Worm (Caenorhabditis elegans) whole organism, L4 larva: ENCODE data around the gene mau-8.

Source experiments
- T20F7.1 ChIP-seq: fragments of 200-800 bp; sonication (Bioruptor generic); optimal IDR thresholded peaks from 2 replicates; lab custom pipeline; 2018; ENCODE audit warnings: mild to moderate bottlenecking, missing genetic modification characterization, missing compliant biosample characterization
- Y105C5A.15 ChIP-seq: fragments of 200-800 bp; sonication (Bioruptor generic); IDR thresholded peaks from 2 replicates; pipeline ENCODE4 v1.3.6; 2022; ENCODE audit warnings: missing genetic modification characterization, missing compliant biosample characterization
- Y48G9A.11 ChIP-seq: fragments of 200-800 bp; sonication (Bioruptor generic); IDR thresholded peaks from 2 replicates; pipeline ENCODE4 v1.3.6; 2022; ENCODE audit warnings: missing genetic modification reagents, missing genetic modification characterization, missing compliant biosample characterization
- Y75B8A.6 ChIP-seq: fragments of 200-800 bp; sonication (Bioruptor generic); IDR thresholded peaks from 2 replicates; pipeline ENCODE4 v1.3.6; 2022; ENCODE audit warnings: missing genetic modification reagents, missing genetic modification characterization, missing compliant biosample characterization
- aha-1 ChIP-seq: fragments of 150-350 bp; peaks from one replicate; lab custom pipeline; 2014; ENCODE audit warnings: missing biosample characterization, missing genetic modification characterization
- aly-2 ChIP-seq: sonication (generic microtip); optimal IDR thresholded peaks from 2 replicates; lab custom pipeline; 2018; ENCODE audit warnings: missing biosample characterization, missing genetic modification characterization
- attf-4 ChIP-seq: sonication (generic microtip); optimal IDR thresholded peaks from 3 replicates; lab custom pipeline; 2017; ENCODE audit warnings: missing biosample characterization, missing genetic modification characterization
- ceh-20 ChIP-seq: fragments of 200-800 bp; sonication (Bioruptor generic); IDR thresholded peaks from 2 replicates; pipeline ENCODE4 v1.3.6; 2022; ENCODE audit warnings: missing genetic modification reagents, missing genetic modification characterization, missing compliant biosample characterization
- ceh-32 ChIP-seq: sonication (generic microtip); optimal IDR thresholded peaks from 2 replicates; lab custom pipeline; 2016; ENCODE audit warnings: mild to moderate bottlenecking, missing genetic modification characterization, missing compliant biosample characterization; ENCODE audit not compliant: poor library complexity
- ceh-44 ChIP-seq: fragments of 200-800 bp; sonication (Bioruptor generic); IDR thresholded peaks from 2 replicates; pipeline ENCODE4 v1.3.6; 2022; ENCODE audit warnings: missing genetic modification reagents, missing genetic modification characterization, missing compliant biosample characterization
- ceh-62 ChIP-seq: sonication (generic microtip); optimal IDR thresholded peaks from 2 replicates; lab custom pipeline; 2017; ENCODE audit warnings: missing biosample characterization, missing genetic modification characterization
- ctbp-1 ChIP-seq: fragments of 200-800 bp; sonication (Bioruptor generic); IDR thresholded peaks from 2 replicates; pipeline ENCODE4 v1.3.6; 2022; ENCODE audit warnings: missing genetic modification reagents, missing genetic modification characterization, missing compliant biosample characterization
- daf-12 ChIP-seq: fragments of 150-350 bp; optimal IDR thresholded peaks from 2 replicates; lab custom pipeline; 2014; ENCODE audit warnings: missing biosample characterization, missing genetic modification reagents, missing genetic modification characterization
- daf-19 ChIP-seq: fragments of 200-800 bp; sonication (Bioruptor generic); conservative IDR thresholded peaks from 2 replicates; pipeline ENCODE4 v1.3.6; 2022; ENCODE audit warnings: missing genetic modification characterization, missing compliant biosample characterization
- daf-8 ChIP-seq: fragments of 200-800 bp; sonication (Bioruptor generic); IDR thresholded peaks from 2 replicates; pipeline ENCODE4 v1.3.6; 2022; ENCODE audit warnings: missing genetic modification characterization, missing compliant biosample characterization
- dmd-6 ChIP-seq: fragments of 200-800 bp; sonication (Bioruptor generic); IDR thresholded peaks from 2 replicates; pipeline ENCODE4 v1.3.6; 2022; ENCODE audit warnings: missing genetic modification reagents, missing genetic modification characterization, missing compliant biosample characterization
- dmd-8 ChIP-seq: fragments of 200-800 bp; sonication (Bioruptor generic); IDR thresholded peaks from 2 replicates; pipeline ENCODE4 v1.3.6; 2022; ENCODE audit warnings: missing genetic modification characterization, missing compliant biosample characterization
- dpl-1 ChIP-seq: fragments of 150-350 bp; optimal IDR thresholded peaks from 2 replicates; lab custom pipeline; 2014; ENCODE audit warnings: missing biosample characterization, missing genetic modification reagents, missing genetic modification characterization
- dve-1 ChIP-seq: sonication (generic microtip); optimal IDR thresholded peaks from 2 replicates; lab custom pipeline; 2017; ENCODE audit warnings: antibody characterized with exemption, mild to moderate bottlenecking, missing genetic modification characterization, missing compliant biosample characterization; ENCODE audit not compliant: insufficient read depth
- egl-43 ChIP-seq: fragments of 200-800 bp; sonication (Bioruptor generic); IDR thresholded peaks from 2 replicates; pipeline ENCODE4 v1.3.6; 2022; ENCODE audit warnings: missing genetic modification reagents, missing genetic modification characterization, missing compliant biosample characterization
- gei-8 ChIP-seq: fragments of 200-800 bp; sonication (Bioruptor generic); optimal IDR thresholded peaks from 2 replicates; lab custom pipeline; 2018; ENCODE audit warnings: mild to moderate bottlenecking, missing genetic modification characterization, missing compliant biosample characterization
- hif-1 ChIP-seq, 2 experiments: sonication (generic microtip); optimal IDR thresholded peaks; 2 replicates each; lab custom pipeline; 2016 to 2017; ENCODE audit warnings: missing compliant biosample characterization in 2 of 2, missing genetic modification characterization in 2 of 2, missing genetic modification reagents in 2 of 2, missing genotype in 2 of 2, mild to moderate bottlenecking in 1 of 2
- hlh-11 ChIP-seq: fragments of 200-800 bp; sonication (Bioruptor generic); optimal IDR thresholded peaks from 2 replicates; lab custom pipeline; 2018; ENCODE audit warnings: mild to moderate bottlenecking, missing genetic modification characterization, missing compliant biosample characterization
- lim-7 ChIP-seq: fragments of 200-800 bp; sonication (Bioruptor generic); IDR thresholded peaks from 2 replicates; pipeline ENCODE4 v1.3.6; 2022; ENCODE audit warnings: missing genetic modification characterization, missing compliant biosample characterization
- lin-13 ChIP-seq: fragments of 150-350 bp; optimal IDR thresholded peaks from 2 replicates; lab custom pipeline; 2014; ENCODE audit warnings: missing biosample characterization, missing genetic modification reagents, missing genetic modification characterization
- lin-29 ChIP-seq: fragments of 200-800 bp; sonication (Bioruptor generic); IDR thresholded peaks from 2 replicates; pipeline ENCODE4 v1.3.6; 2022; ENCODE audit warnings: missing genetic modification reagents, missing genetic modification characterization, missing compliant biosample characterization
- lin-38 ChIP-seq: fragments of 200-800 bp; sonication (Bioruptor generic); IDR thresholded peaks from 2 replicates; pipeline ENCODE4 v1.3.6; 2022; ENCODE audit warnings: missing genetic modification reagents, missing genetic modification characterization, missing compliant biosample characterization
- lir-3 ChIP-seq: sonication (generic microtip); optimal IDR thresholded peaks from 2 replicates; lab custom pipeline; 2016; ENCODE audit warnings: mild to moderate bottlenecking, missing genetic modification characterization, missing compliant biosample characterization
- madf-5 ChIP-seq, 2 experiments: fragments of 200-800 bp; sonication (Bioruptor generic); IDR thresholded peaks; 2 replicates each; pipeline ENCODE4 v1.3.6; 2022; ENCODE audit warnings: missing compliant biosample characterization in 2 of 2, missing genetic modification characterization in 2 of 2
- mdl-1 ChIP-seq, 2 experiments: fragments of 150-350 bp in 1 of 2; sonication (generic microtip) in 1 of 2; optimal IDR thresholded peaks; 2 replicates each; lab custom pipeline; 2014 to 2017; ENCODE audit warnings: missing biosample characterization in 2 of 2, missing genetic modification characterization in 2 of 2
- mes-2 ChIP-seq: sonication (generic microtip); optimal IDR thresholded peaks from 2 replicates; lab custom pipeline; 2016; ENCODE audit warnings: missing genotype, mild to moderate bottlenecking, missing genetic modification characterization, missing compliant biosample characterization; ENCODE audit not compliant: poor library complexity, severe bottlenecking
- mxl-2 ChIP-seq: fragments of 200-800 bp; sonication (Bioruptor generic); conservative IDR thresholded peaks from 2 replicates; pipeline ENCODE4 v1.3.6; 2022; ENCODE audit warnings: missing genetic modification reagents, missing genetic modification characterization, missing compliant biosample characterization
- nhr-11 ChIP-seq: fragments of 150-350 bp; optimal IDR thresholded peaks from 2 replicates; lab custom pipeline; 2014; ENCODE audit warnings: missing biosample characterization, missing genetic modification characterization
- nhr-111 ChIP-seq: fragments of 200-800 bp; sonication (Bioruptor generic); optimal IDR thresholded peaks from 2 replicates; lab custom pipeline; 2018; ENCODE audit warnings: mild to moderate bottlenecking, missing genetic modification characterization, missing compliant biosample characterization
- nhr-237 ChIP-seq: sonication (generic microtip); optimal IDR thresholded peaks from 2 replicates; lab custom pipeline; 2017; ENCODE audit warnings: missing biosample characterization, missing genetic modification characterization
- nhr-25 ChIP-seq: sonication (generic microtip); optimal IDR thresholded peaks from 2 replicates; lab custom pipeline; 2017; ENCODE audit warnings: missing genetic modification characterization, mild to moderate bottlenecking, missing compliant biosample characterization, antibody characterized with exemption, moderate library complexity, borderline replicate concordance; ENCODE audit not compliant: insufficient read depth
- nhr-6 ChIP-seq: fragments of 150-350 bp; optimal IDR thresholded peaks from 2 replicates; lab custom pipeline; 2014; ENCODE audit warnings: missing biosample characterization, missing genetic modification characterization
- pha-4 ChIP-seq, 2 experiments: fragments of 150-350 bp in 1 of 2; fragments of 200-800 bp in 1 of 2; sonication (Bioruptor generic) in 1 of 2; IDR thresholded peaks in 1 of 2; optimal IDR thresholded peaks in 1 of 2; 2 replicates each; pipeline versions ENCODE4 v1.3.6 to Lab custom; 2014 to 2022; ENCODE audit warnings: missing genetic modification characterization in 2 of 2, missing genetic modification reagents in 2 of 2, missing biosample characterization in 1 of 2, missing compliant biosample characterization in 1 of 2
- pqm-1 ChIP-seq: sonication (generic microtip); optimal IDR thresholded peaks from 2 replicates; lab custom pipeline; 2017; ENCODE audit warnings: missing biosample characterization, missing genetic modification characterization
- rbr-2 ChIP-seq: sonication (generic microtip); optimal IDR thresholded peaks from 2 replicates; lab custom pipeline; 2016; ENCODE audit warnings: missing genotype, missing genetic modification characterization, missing compliant biosample characterization
- sdz-12 ChIP-seq: fragments of 200-800 bp; sonication (Bioruptor generic); optimal IDR thresholded peaks from 2 replicates; lab custom pipeline; 2018; ENCODE audit warnings: mild to moderate bottlenecking, missing genetic modification characterization, missing compliant biosample characterization
- snpc-1.2 ChIP-seq: fragments of 200-800 bp; sonication (Bioruptor generic); IDR thresholded peaks from 2 replicates; pipeline ENCODE4 v1.3.6; 2022; ENCODE audit warnings: missing genetic modification reagents, missing genetic modification characterization, missing compliant biosample characterization
- snpc-4 ChIP-seq: fragments of 150-350 bp; optimal IDR thresholded peaks from 2 replicates; lab custom pipeline; 2014; ENCODE audit warnings: missing biosample characterization, missing genetic modification characterization
- tag-97 ChIP-seq: fragments of 200-800 bp; sonication (Bioruptor generic); IDR thresholded peaks from 2 replicates; pipeline ENCODE4 v1.3.6; 2022; ENCODE audit warnings: missing genetic modification characterization, missing compliant biosample characterization
- tra-1 ChIP-seq: fragments of 200-800 bp; sonication (Bioruptor generic); IDR thresholded peaks from 2 replicates; pipeline ENCODE4 v1.3.6; 2022; ENCODE audit warnings: missing genetic modification reagents, missing genetic modification characterization, missing compliant biosample characterization
- unc-62 ChIP-seq, 3 experiments: fragments of 150-350 bp in 1 of 3; sonication (generic microtip); optimal IDR thresholded peaks in 2 of 3; peaks in 1 of 3; 1 replicate in 1 of 3; 2 replicates in 2 of 3; lab custom pipeline; 2014 to 2017; ENCODE audit warnings: missing biosample characterization in 3 of 3, missing genetic modification characterization in 3 of 3, missing genetic modification reagents in 3 of 3, missing genotype in 1 of 3
- vab-7 ChIP-seq: fragments of 200-800 bp; sonication (Bioruptor generic); IDR thresholded peaks from 2 replicates; pipeline ENCODE4 v1.3.6; 2022; ENCODE audit warnings: missing genetic modification reagents, missing genetic modification characterization, missing compliant biosample characterization
- zip-2 ChIP-seq: fragments of 150-350 bp; optimal IDR thresholded peaks from 2 replicates; lab custom pipeline; 2014; ENCODE audit warnings: missing biosample characterization, missing genetic modification characterization

Gene mau-8

DNA sequence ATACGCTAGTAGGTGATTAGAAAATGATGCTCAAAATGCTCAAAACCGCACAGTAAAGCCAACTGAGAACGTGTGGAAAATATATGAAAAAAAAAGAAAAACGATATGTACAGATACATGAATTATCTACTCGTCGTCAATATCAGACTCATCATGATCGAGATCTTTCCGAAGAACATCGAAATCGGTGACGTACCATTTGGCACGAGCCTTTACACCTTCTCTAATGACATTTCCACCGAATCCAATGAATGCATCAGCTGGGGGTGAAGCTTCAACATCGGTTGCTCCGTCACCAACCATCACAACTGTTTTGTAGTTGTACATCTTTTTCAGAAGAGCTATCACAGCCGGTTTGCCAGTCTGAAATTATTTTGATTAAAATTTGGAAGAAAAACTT lies 11.4 kb downstream of the mau-8 start (continued):
- TF ChIP-seq dve-1 (no peak), daf-8 (GFP tag; lab: Robert Waterston, UW) (no peak), daf-12 (no peak), pha-4 (GFP tag; IDR thresholded peaks at IDR 0.05; lab: Robert Waterston, UW) (no peak), pha-4 (tag; optimal IDR thresholded peaks at IDR 0.05; lab: Kevin White, UChicago) (no peak), nhr-25 (tag; lab: Kevin White, UChicago) (no peak), lin-13 (GFP tag; lab: Kevin White, UChicago) (no peak), pqm-1 (tag; lab: Kevin White, UChicago) (no peak), ceh-62 (tag; lab: Kevin White, UChicago) (no peak), mxl-2 (GFP tag; lab: Robert Waterston, UW) (no peak), mdl-1 (tag; optimal IDR thresholded peaks at IDR 0.05; lab: Kevin White, UChicago) (no peak), nhr-11 (tag; lab: Kevin White, UChicago) (no peak), attf-4 (tag; lab: Kevin White, UChicago) (no peak), nhr-111 (GFP tag; lab: Kevin White, UChicago) (peak; percentile 43), nhr-6 (tag; lab: Kevin White, UChicago) (no peak), T20F7.1 (GFP tag; lab: Kevin White, UChicago) (no peak), nhr-237 (tag; lab: Kevin White, UChicago) (no peak), tra-1 (GFP tag; lab: Robert Waterston, UW) (0 out of 2 replicates have a peak, but pooled peaks have one; percentile 26), unc-62 (GFP tag; optimal IDR thresholded peaks at IDR 0.05 in 1 of 2; lab: Kevin White, UChicago) (no peak), unc-62 (tag; optimal IDR thresholded peaks at IDR 0.05; lab: Kevin White, UChicago) (no peak), aly-2 (tag; lab: Kevin White, UChicago) (no peak), vab-7 (GFP tag; lab: Robert Waterston, UW) (no peak), ceh-44 (GFP tag; lab: Robert Waterston, UW) (no peak), Y75B8A.6 (GFP tag; lab: Robert Waterston, UW) (no peak), dmd-6 (no peak), snpc-4 (no peak), rbr-2 (tag; lab: Kevin White, UChicago) (no peak), dmd-8 (0 out of 2 replicates have a peak, but pooled peaks have one; percentile 49), ceh-32 (tag; lab: Kevin White, UChicago) (no peak), lin-29 (GFP tag; lab: Robert Waterston, UW) (no peak), Y48G9A.11 (GFP tag; lab: Robert Waterston, UW) (no peak), hif-1 (tag; optimal IDR thresholded peaks at IDR 0.05; lab: Kevin White, UChicago) (no peak), daf-19 (GFP tag; lab: Robert Waterston, UW) (no peak), Y105C5A.15 (GFP tag; lab: Robert Waterston, UW) (0 out of 2 replicates have a peak, but pooled peaks have one; percentile 34), zip-2 (no peak), lim-7 (GFP tag; lab: Robert Waterston, UW) (no peak), dpl-1 (GFP tag; lab: Kevin White, UChicago) (no peak), egl-43 (GFP tag; lab: Robert Waterston, UW) (peak; percentile 67), snpc-1.2 (GFP tag; lab: Robert Waterston, UW) (0 out of 2 replicates have a peak, but pooled peaks have one; percentile 11), tag-97 (GFP tag; lab: Robert Waterston, UW) (no peak)

DNA sequence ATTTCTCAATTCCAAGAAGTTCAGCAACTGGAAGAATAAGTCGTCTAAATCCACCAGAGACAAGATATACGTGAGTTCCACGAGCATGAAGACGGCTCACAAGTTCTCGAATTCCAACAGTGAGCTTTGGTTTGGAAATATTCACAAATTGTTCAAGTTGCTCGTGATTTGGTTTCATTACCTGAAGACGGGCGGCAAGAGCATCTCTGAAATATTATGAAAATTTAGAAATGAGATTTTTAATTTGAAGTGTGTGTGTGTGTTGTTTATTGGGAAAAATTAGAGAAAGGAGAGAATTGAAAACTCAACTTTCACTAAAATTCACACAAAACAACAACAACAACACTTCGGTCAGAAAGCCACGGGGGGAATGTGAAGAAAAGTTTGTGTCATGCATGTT lies 13.0 kb downstream of the mau-8 start:
- no peak; the same call in 1 of the 2 replicates for TF ChIP-seq lin-38
- TF ChIP-seq unc-62 (GFP tag; optimal IDR thresholded peaks at IDR 0.05 in 1 of 2; lab: Kevin White, UChicago): peak in 1 of 2 experiments; percentile 91
- TF ChIP-seq unc-62 (tag; optimal IDR thresholded peaks at IDR 0.05; lab: Kevin White, UChicago): no peak
- TF ChIP-seq ctbp-1 (GFP tag; lab: Robert Waterston, UW): 0 out of 2 replicates have a peak, but pooled peaks have one; percentile 12
- no peak for TF ChIP-seq lir-3
- TF ChIP-seq attf-4 (tag; lab: Kevin White, UChicago): no peak
- TF ChIP-seq mes-2: no peak
- no peak for TF ChIP-seq hlh-11
- TF ChIP-seq madf-5 (GFP tag; IDR thresholded peaks at IDR 0.05; lab: Robert Waterston, UW): no peak
- TF ChIP-seq daf-19 (GFP tag; lab: Robert Waterston, UW): no peak
- peak; percentile 35 for TF ChIP-seq gei-8 (GFP tag; lab: Kevin White, UChicago)
- no peak for TF ChIP-seq Y105C5A.15 (GFP tag; lab: Robert Waterston, UW)
- peak; percentile 84 for TF ChIP-seq aha-1 (tag; lab: Kevin White, UChicago)
- TF ChIP-seq ceh-20 (GFP tag; lab: Robert Waterston, UW): no peak
- TF ChIP-seq sdz-12 (GFP tag; lab: Kevin White, UChicago): no peak
- TF ChIP-seq nhr-11 (tag; lab: Kevin White, UChicago): no peak
